Fruit fly (Drosophila melanogaster): ENCODE measurements around the gene CLIP-190.

The CLIP-190 gene

dm6 chr2L:17448435-17448834, 63.9 kb downstream of the CLIP-190 start (continued):
- peak; percentile 25 for TF ChIP-seq CG3281 (GFP tag; optimal IDR thresholded peaks at IDR 0.05)
- no peak for TF ChIP-seq CoRest (tag; optimal IDR thresholded peaks at IDR 0.05)
- peak; percentile 26 for TF ChIP-seq ATbp (GFP tag; optimal IDR thresholded peaks at IDR 0.05)
- TF ChIP-seq CG13624 (GFP tag; optimal IDR thresholded peaks at IDR 0.05) = no peak
- TF ChIP-seq Sry-β (GFP tag; optimal IDR thresholded peaks at IDR 0.05) = no peak
- TF ChIP-seq CG13894 (tag; optimal IDR thresholded peaks at IDR 0.05) = peak; percentile 6
- TF ChIP-seq CG8290 (GFP tag; optimal IDR thresholded peaks at IDR 0.05) = no peak
- TF ChIP-seq CG8290 (tag; optimal IDR thresholded peaks at IDR 0.05) = peak in 1 of 2 experiments; percentile 53
- TF ChIP-seq CG17385 (GFP tag; optimal IDR thresholded peaks at IDR 0.05) = peak; percentile 19
- peak; percentile 15 for TF ChIP-seq CG15514 (GFP tag; optimal IDR thresholded peaks at IDR 0.05)
- no peak for TF ChIP-seq CG6791 (GFP tag; IDR thresholded peaks at IDR 0.05; ENCODE audit: partially characterized antibody)
- peak; percentile 23 for TF ChIP-seq CG12769 (tag; optimal IDR thresholded peaks at IDR 0.05)
- 0 out of 2 replicates have a peak, but pooled peaks have one; percentile 11 for TF ChIP-seq CG32532 (GFP tag; IDR thresholded peaks at IDR 0.05)
- no peak for TF ChIP-seq lola (GFP tag; optimal IDR thresholded peaks at IDR 0.05)
- 0 out of 3 replicates have a peak, but pooled peaks have one; percentile 20 for TF ChIP-seq knrl (GFP tag; IDR thresholded peaks at IDR 0.05; ENCODE audit: partially characterized antibody)
- peak; percentile 42 for TF ChIP-seq CG6813 (GFP tag; optimal IDR thresholded peaks at IDR 0.05)
- TF ChIP-seq Sry-δ (GFP tag; optimal IDR thresholded peaks at IDR 0.05) = no peak
- no peak for TF ChIP-seq nerfin-2 (GFP tag; IDR thresholded peaks at IDR 0.05; ENCODE audit: partially characterized antibody)
- TF ChIP-seq exex (tag; optimal IDR thresholded peaks at IDR 0.05) = peak; percentile 16
- no peak for TF ChIP-seq jumu (GFP tag; optimal IDR thresholded peaks at IDR 0.05)
- TF ChIP-seq otp (GFP tag; IDR thresholded peaks at IDR 0.05) = 0 out of 3 replicates have a peak, but pooled peaks have one; percentile 32
- no peak for TF ChIP-seq salm (tag; optimal IDR thresholded peaks at IDR 0.05)
- TF ChIP-seq cwo (GFP tag; optimal IDR thresholded peaks at IDR 0.05) = peak; percentile 32
- TF ChIP-seq CG15269 (tag; optimal IDR thresholded peaks at IDR 0.05) = peak; percentile 22
- peak; percentile 25 for TF ChIP-seq Meics (GFP tag; optimal IDR thresholded peaks at IDR 0.05)
- TF ChIP-seq sd (tag; optimal IDR thresholded peaks at IDR 0.05) = peak; percentile 32
- TF ChIP-seq prd (optimal IDR thresholded peaks at IDR 0.05) = no peak
- no peak for TF ChIP-seq prd (GFP tag; IDR thresholded peaks at IDR 0.05)
- TF ChIP-seq PHDP (tag; optimal IDR thresholded peaks at IDR 0.05) = peak; percentile 23
- TF ChIP-seq caup (GFP tag; optimal IDR thresholded peaks at IDR 0.05; ENCODE audit: severe bottlenecking) = peak; percentile 17
- no peak for TF ChIP-seq CG2202 (tag; optimal IDR thresholded peaks at IDR 0.05)
- TF ChIP-seq CG10543 (GFP tag; optimal IDR thresholded peaks at IDR 0.05) = peak; percentile 46
- peak; percentile 82; the same call in 2 of the 3 replicates for TF ChIP-seq CG2199 (GFP tag; IDR thresholded peaks at IDR 0.05)
- no peak for TF ChIP-seq CG7839 (tag; optimal IDR thresholded peaks at IDR 0.05)
- TF ChIP-seq MTF-1 (GFP tag; optimal IDR thresholded peaks at IDR 0.05; ENCODE audit: borderline replicate concordance) = no peak
- no peak for TF ChIP-seq CG9876 (GFP tag; optimal IDR thresholded peaks at IDR 0.05)
- TF ChIP-seq z (GFP tag; IDR thresholded peaks at IDR 0.05) = 0 out of 3 replicates have a peak, but pooled peaks have one; percentile 45
- no peak for TF ChIP-seq slou (GFP tag; optimal IDR thresholded peaks at IDR 0.05)
- TF ChIP-seq Hmr (GFP tag; optimal IDR thresholded peaks at IDR 0.05) = peak; percentile 40
- TF ChIP-seq grn (GFP tag; optimal IDR thresholded peaks at IDR 0.05) = no peak
- peak; percentile 38 for TF ChIP-seq Med (GFP tag)
- TF ChIP-seq CG8388 (GFP tag; optimal IDR thresholded peaks at IDR 0.05) = no peak
- no peak for TF ChIP-seq Ssrp (tag; optimal IDR thresholded peaks at IDR 0.05)
- TF ChIP-seq chinmo (GFP tag; IDR thresholded peaks at IDR 0.05; ENCODE audit: partially characterized antibody) = peak; percentile 84
- peak; percentile 26 for TF ChIP-seq Fer1 (GFP tag; optimal IDR thresholded peaks at IDR 0.05)
- TF ChIP-seq NFAT (GFP tag; IDR thresholded peaks at IDR 0.05) = 0 out of 2 replicates have a peak, but pooled peaks have one; percentile 23
- no peak for TF ChIP-seq Asciz (GFP tag; optimal IDR thresholded peaks at IDR 0.05)
- no peak for TF ChIP-seq CG6689 (GFP tag; IDR thresholded peaks at IDR 0.05)
- peak; percentile 12 for TF ChIP-seq CG12071 (GFP tag; optimal IDR thresholded peaks at IDR 0.05)
